Fruit fly (Drosophila melanogaster): ENCODE results near the gene CG13760.

Gene CG13760

dm6 chrX:2538387-2538786 is 47.1 kb downstream of the CG13760 start:
- TF ChIP-seq otp (GFP tag; IDR thresholded peaks at IDR 0.05) (no peak), Med (GFP tag) (peak; percentile 48), gcm (GFP tag; optimal IDR thresholded peaks at IDR 0.05) (no peak), vvl (GFP tag; IDR thresholded peaks at IDR 0.05) (peak; percentile 67; the same call in 1 of the 2 replicates), tna (GFP tag; IDR thresholded peaks at IDR 0.05; ENCODE audit: partially characterized antibody) (no peak), abd-A (tag; optimal IDR thresholded peaks at IDR 0.05) (peak; percentile 66), sd (tag; optimal IDR thresholded peaks at IDR 0.05) (peak; percentile 45), Hr78 (GFP tag; optimal IDR thresholded peaks at IDR 0.05) (peak in 1 of 2 experiments; percentile 27), cg (GFP tag; optimal IDR thresholded peaks at IDR 0.05) (peak; percentile 48), mirr (GFP tag; optimal IDR thresholded peaks at IDR 0.05) (peak; percentile 23), ttk (GFP tag; IDR thresholded peaks at IDR 0.05) (no peak), CG6654 (GFP tag; optimal IDR thresholded peaks at IDR 0.05) (peak; percentile 85), chinmo (GFP tag; IDR thresholded peaks at IDR 0.05; ENCODE audit: partially characterized antibody) (peak; percentile 88; the same call in 1 of the 4 replicates)

DNA sequence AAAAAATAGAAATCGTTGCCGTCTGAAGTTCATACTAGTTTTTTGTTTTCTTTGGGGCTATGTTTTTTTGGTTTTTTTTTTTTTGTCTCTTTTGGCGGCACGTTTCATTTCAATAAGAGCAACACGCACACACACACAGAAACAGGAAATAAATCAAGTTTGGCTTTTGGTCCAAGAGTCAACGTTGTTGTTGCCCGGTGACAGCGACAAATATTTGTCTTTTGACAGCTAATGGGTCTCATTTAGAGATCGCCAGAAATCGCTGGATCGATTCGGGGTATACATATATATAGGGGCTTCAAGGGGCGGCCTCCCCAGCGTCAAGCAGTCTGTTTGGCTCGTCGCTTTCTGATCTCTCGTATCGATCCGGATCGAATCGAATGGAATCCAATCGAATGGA is 48.1 kb downstream of the CG13760 start:
- TF ChIP-seq sd (tag; optimal IDR thresholded peaks at IDR 0.05) (peak; percentile 69), CG13894 (tag; optimal IDR thresholded peaks at IDR 0.05) (peak; percentile 95), pan (optimal IDR thresholded peaks at IDR 0.05) (no peak), pan (GFP tag; optimal IDR thresholded peaks at IDR 0.05 in 1 of 2, IDR thresholded peaks at IDR 0.05 in 1 of 2) (peak in 1 of 2 experiments; percentile 17), chn (GFP tag; optimal IDR thresholded peaks at IDR 0.05) (no peak), CG16779 (GFP tag; IDR thresholded peaks at IDR 0.05) (no peak), chinmo (GFP tag; IDR thresholded peaks at IDR 0.05; ENCODE audit: partially characterized antibody) (peak; percentile 55; the same call in 1 of the 4 replicates), Ets65A (GFP tag) (no peak), sqz (GFP tag; optimal IDR thresholded peaks at IDR 0.05) (peak; percentile 57)

dm6 chrX:2536136-2536535 is 49.4 kb downstream of the CG13760 start:
- TF ChIP-seq ap (GFP tag; IDR thresholded peaks at IDR 0.05) (no peak), cwo (GFP tag; optimal IDR thresholded peaks at IDR 0.05) (no peak), Hr39 (optimal IDR thresholded peaks at IDR 0.05) (no peak), trem (tag; optimal IDR thresholded peaks at IDR 0.05) (no peak), MBD-R2 (GFP tag; IDR thresholded peaks at IDR 0.05) (no peak), ci (GFP tag; IDR thresholded peaks at IDR 0.05) (peak; percentile 66), HmgD (GFP tag; optimal IDR thresholded peaks at IDR 0.05) (no peak), prd (optimal IDR thresholded peaks at IDR 0.05) (no peak), prd (GFP tag; IDR thresholded peaks at IDR 0.05) (peak; percentile 77), salm (tag; optimal IDR thresholded peaks at IDR 0.05) (no peak), cato (GFP tag; optimal IDR thresholded peaks at IDR 0.05; ENCODE audit: borderline replicate concordance) (no peak), CG6854 (GFP tag; optimal IDR thresholded peaks at IDR 0.05) (no peak), CG34224 (GFP tag; IDR thresholded peaks at IDR 0.05; ENCODE audit: partially characterized antibody) (no peak), zen2 (GFP tag; IDR thresholded peaks at IDR 0.05; ENCODE audit: partially characterized antibody) (no peak), Hr78 (GFP tag; optimal IDR thresholded peaks at IDR 0.05) (no peak), GATAe (GFP tag; conservative IDR thresholded peaks at IDR 0.05) (no peak), CG7839 (tag; optimal IDR thresholded peaks at IDR 0.05) (peak; percentile 48), sna (GFP tag; IDR thresholded peaks at IDR 0.05; ENCODE audit: partially characterized antibody) (no peak), CG6175 (GFP tag; IDR thresholded peaks at IDR 0.05) (no peak), Mrtf (GFP tag; IDR thresholded peaks at IDR 0.05) (0 out of 3 replicates have a peak, but pooled peaks have one; percentile 37), Max (GFP tag; optimal IDR thresholded peaks at IDR 0.05) (no peak), CG14965 (GFP tag; optimal IDR thresholded peaks at IDR 0.05; ENCODE audit: borderline replicate concordance) (no peak), BtbVII (GFP tag; optimal IDR thresholded peaks at IDR 0.05) (no peak), Pdp1 (GFP tag; optimal IDR thresholded peaks at IDR 0.05) (peak; percentile 1 to 2), Lhr (GFP tag; optimal IDR thresholded peaks at IDR 0.05) (no peak), dmrt99B (tag; optimal IDR thresholded peaks at IDR 0.05) (peak; percentile 60), bab2 (GFP tag; optimal IDR thresholded peaks at IDR 0.05) (no peak), Hr51 (GFP tag; optimal IDR thresholded peaks at IDR 0.05) (peak in 1 of 2 experiments; percentile 44), CG10565 (GFP tag; optimal IDR thresholded peaks at IDR 0.05) (no peak), CTCF (GFP tag; optimal IDR thresholded peaks at IDR 0.05) (no peak)

All from whole organism, embryonic.